Fruit fly (Drosophila melanogaster) S2 (cell line): ENCODE results near the gene CG9636.

Experiments
- CG8478 ChIP-seq: fragments of >200 bp; optimal IDR thresholded peaks from 2 replicates; lab custom pipeline; 2018
- CTCF ChIP-seq, 2 experiments: fragments of >200 bp; optimal IDR thresholded peaks; 2 replicates each; lab custom pipeline; 2018

- TF ChIP-seq CG8478 (lab: Kevin White, UChicago) = no peak
- TF ChIP-seq CTCF (optimal IDR thresholded peaks at IDR 0.05; lab: Kevin White, UChicago) = peak in 1 of 2 experiments; percentile 27
These were observed 3.3 kb downstream of the CG9636 start, which contains the start of gene Ada2b for dm6 chr3R:8240302-8240682.
